Worm (Caenorhabditis elegans): ENCODE results near the gene sqv-3.

ce11 chrIII:9789083-9789482 lies 8.9 kb upstream of the sqv-3 start:
- TF ChIP-seq pqm-1 (tag; optimal IDR thresholded peaks at IDR 0.05) (no peak), ceh-28 (tag; optimal IDR thresholded peaks at IDR 0.05) (no peak), nhr-76 (tag; optimal IDR thresholded peaks at IDR 0.05) (no peak)

Data from whole organism, L3 larva.